Worm (Caenorhabditis elegans) whole organism, L2 larva: ENCODE measurements around the gene F17C8.6.

Experiments
- C34F6.9 ChIP-seq: fragments of 150-350 bp; optimal IDR thresholded peaks from 2 replicates; lab custom pipeline; 2014; ENCODE audit warnings: missing biosample characterization, missing genetic modification characterization
- R02D3.7 ChIP-seq: fragments of 150-350 bp; optimal IDR thresholded peaks from 2 replicates; lab custom pipeline; 2014; ENCODE audit warnings: missing biosample characterization, missing genetic modification characterization
- aly-2 ChIP-seq: fragments of 150-350 bp; optimal IDR thresholded peaks from 2 replicates; lab custom pipeline; 2014; ENCODE audit warnings: missing biosample characterization, missing genetic modification characterization
- ama-1 ChIP-seq: fragments of 150-350 bp; optimal IDR thresholded peaks from 2 replicates; lab custom pipeline; 2018; ENCODE audit warnings: inconsistent platforms
- ceh-16 ChIP-seq: fragments of 150-350 bp; optimal IDR thresholded peaks from 2 replicates; lab custom pipeline; 2014; ENCODE audit warnings: missing biosample characterization, missing genetic modification characterization
- ceh-82 ChIP-seq: fragments of 150-350 bp; optimal IDR thresholded peaks from 2 replicates; lab custom pipeline; 2014; ENCODE audit warnings: missing biosample characterization, missing genetic modification characterization
- crh-2 ChIP-seq: sonication (generic microtip); optimal IDR thresholded peaks from 2 replicates; lab custom pipeline; 2017; ENCODE audit warnings: missing biosample characterization, missing genetic modification characterization
- egl-27 ChIP-seq: sonication (generic microtip); optimal IDR thresholded peaks from 3 replicates; lab custom pipeline; 2017; ENCODE audit warnings: missing biosample characterization, missing genetic modification reagents, missing genetic modification characterization
- elt-1 ChIP-seq: fragments of 150-350 bp; optimal IDR thresholded peaks from 2 replicates; lab custom pipeline; 2014; ENCODE audit warnings: missing biosample characterization, missing genetic modification characterization
- elt-3 ChIP-seq: sonication (generic microtip); optimal IDR thresholded peaks from 2 replicates; lab custom pipeline; 2017; ENCODE audit warnings: missing biosample characterization, missing genetic modification characterization
- gmeb-1 ChIP-seq: fragments of 150-350 bp; optimal IDR thresholded peaks from 2 replicates; lab custom pipeline; 2014; ENCODE audit warnings: missing biosample characterization, missing genetic modification characterization
- lin-13 ChIP-seq: fragments of 150-350 bp; optimal IDR thresholded peaks from 2 replicates; lab custom pipeline; 2014; ENCODE audit warnings: missing biosample characterization, missing genetic modification reagents, missing genetic modification characterization
- lsy-2 ChIP-seq, 2 experiments: fragments of 150-350 bp in 1 of 2; sonication (generic microtip) in 1 of 2; optimal IDR thresholded peaks; 2 replicates each; lab custom pipeline; 2014 to 2017; ENCODE audit warnings: missing biosample characterization in 2 of 2, missing genetic modification characterization in 2 of 2
- nhr-21 ChIP-seq: fragments of 150-350 bp; optimal IDR thresholded peaks from 2 replicates; lab custom pipeline; 2014; ENCODE audit warnings: missing biosample characterization, missing genetic modification characterization
- nhr-237 ChIP-seq: fragments of 150-350 bp; optimal IDR thresholded peaks from 2 replicates; lab custom pipeline; 2014; ENCODE audit warnings: missing biosample characterization, missing genetic modification characterization
- nhr-6 ChIP-seq: fragments of 150-350 bp; optimal IDR thresholded peaks from 2 replicates; lab custom pipeline; 2014; ENCODE audit warnings: missing biosample characterization, missing genetic modification characterization
- sem-4 ChIP-seq: fragments of 150-350 bp; optimal IDR thresholded peaks from 2 replicates; lab custom pipeline; 2014; ENCODE audit warnings: missing biosample characterization, missing genetic modification reagents, missing genetic modification characterization
- skn-1 ChIP-seq: sonication (generic microtip); optimal IDR thresholded peaks from 2 replicates; lab custom pipeline; 2017; ENCODE audit warnings: missing biosample characterization, missing genetic modification characterization
- unc-55 ChIP-seq: fragments of 150-350 bp; sonication (generic microtip); optimal IDR thresholded peaks from 3 replicates; lab custom pipeline; 2014; ENCODE audit warnings: missing biosample characterization, missing genetic modification reagents, missing genetic modification characterization
- unc-62 ChIP-seq: fragments of 150-350 bp; optimal IDR thresholded peaks from 2 replicates; lab custom pipeline; 2014; ENCODE audit warnings: missing biosample characterization, missing genetic modification reagents, missing genetic modification characterization
- zag-1 ChIP-seq: fragments of 150-350 bp; optimal IDR thresholded peaks from 2 replicates; lab custom pipeline; 2014; ENCODE audit warnings: missing biosample characterization, missing genetic modification characterization
- ztf-1 ChIP-seq: fragments of 200-800 bp; sonication (Bioruptor generic); conservative IDR thresholded peaks from 2 replicates; pipeline ENCODE4 v1.3.6; 2022; ENCODE audit warnings: missing genetic modification characterization, missing compliant biosample characterization
- ztf-11 ChIP-seq: sonication (generic microtip); optimal IDR thresholded peaks from 2 replicates; lab custom pipeline; 2017; ENCODE audit warnings: missing biosample characterization, missing genetic modification characterization
- ztf-4 ChIP-seq: fragments of 150-350 bp; optimal IDR thresholded peaks from 2 replicates; lab custom pipeline; 2014; ENCODE audit warnings: missing biosample characterization, missing genetic modification characterization

F17C8.6 gene

ce11 chrIII:4696903-4697302, 48.9 kb downstream of the F17C8.6 start:
- TF ChIP-seq egl-27 (no peak), ceh-82 (tag; lab: Kevin White, UChicago) (no peak), unc-55 (GFP tag; lab: Kevin White, UChicago) (no peak), ceh-16 (no peak), gmeb-1 (tag; lab: Kevin White, UChicago) (no peak), lsy-2 (tag; optimal IDR thresholded peaks at IDR 0.05; lab: Kevin White, UChicago) (no peak), elt-3 (no peak), skn-1 (tag; lab: Kevin White, UChicago) (no peak), zag-1 (no peak), ztf-4 (tag; lab: Kevin White, UChicago) (no peak), nhr-237 (tag; lab: Kevin White, UChicago) (no peak), lin-13 (GFP tag; lab: Kevin White, UChicago) (no peak), aly-2 (tag; lab: Kevin White, UChicago) (no peak), ama-1 (lab: Kevin White, UChicago) (no peak), C34F6.9 (tag; lab: Kevin White, UChicago) (no peak), crh-2 (no peak), R02D3.7 (no peak), unc-62 (GFP tag; lab: Kevin White, UChicago) (no peak)
- TF ChIP-seq, all 48 proteins: peak for 0

- TF ChIP-seq ztf-11 (tag; lab: Kevin White, UChicago) (no peak), ztf-4 (tag; lab: Kevin White, UChicago) (no peak), ceh-16 (no peak), nhr-6 (tag; lab: Kevin White, UChicago) (no peak), ztf-1 (GFP tag; lab: Robert Waterston, UW) (no peak), sem-4 (tag; lab: Kevin White, UChicago) (no peak), lsy-2 (tag; optimal IDR thresholded peaks at IDR 0.05; lab: Kevin White, UChicago) (no peak), elt-1 (tag; lab: Kevin White, UChicago) (no peak), nhr-21 (tag; lab: Kevin White, UChicago) (no peak), ceh-82 (tag; lab: Kevin White, UChicago) (no peak), ama-1 (lab: Kevin White, UChicago) (no peak)
These were observed 50.8 kb downstream of the F17C8.6 start, which contains the start of gene T04A8.7 for ce11 chrIII:4695057-4695456. T04A8.7 (plus strand) TSS chrIII:4695357.
